Worm (Caenorhabditis elegans) whole organism, L3 larva: Measurements from ENCODE around the gene str-47.

ENCODE experiments used
- ceh-82 ChIP-seq: fragments of 150-350 bp; optimal IDR thresholded peaks from 2 replicates; lab custom pipeline; 2014; ENCODE audit warnings: missing biosample characterization, missing genetic modification characterization
- nhr-11 ChIP-seq: fragments of 150-350 bp; optimal IDR thresholded peaks from 2 replicates; lab custom pipeline; 2014; ENCODE audit warnings: missing biosample characterization, missing genetic modification characterization
- nhr-23 ChIP-seq: fragments of 150-350 bp; optimal IDR thresholded peaks from 2 replicates; lab custom pipeline; 2014; ENCODE audit warnings: missing biosample characterization, missing genetic modification reagents, missing genetic modification characterization
- nhr-77 ChIP-seq: fragments of 150-350 bp; optimal IDR thresholded peaks from 2 replicates; lab custom pipeline; 2014; ENCODE audit warnings: missing biosample characterization, missing genetic modification characterization
- sea-2 ChIP-seq: fragments of 150-350 bp; sonication (generic microtip); optimal IDR thresholded peaks from 4 replicates; lab custom pipeline; 2014; ENCODE audit warnings: missing biosample characterization, missing genetic modification reagents, missing genetic modification characterization
- snpc-4 ChIP-seq: fragments of 150-350 bp; optimal IDR thresholded peaks from 2 replicates; lab custom pipeline; 2014; ENCODE audit warnings: missing biosample characterization, missing genetic modification characterization

The str-47 gene

DNA sequence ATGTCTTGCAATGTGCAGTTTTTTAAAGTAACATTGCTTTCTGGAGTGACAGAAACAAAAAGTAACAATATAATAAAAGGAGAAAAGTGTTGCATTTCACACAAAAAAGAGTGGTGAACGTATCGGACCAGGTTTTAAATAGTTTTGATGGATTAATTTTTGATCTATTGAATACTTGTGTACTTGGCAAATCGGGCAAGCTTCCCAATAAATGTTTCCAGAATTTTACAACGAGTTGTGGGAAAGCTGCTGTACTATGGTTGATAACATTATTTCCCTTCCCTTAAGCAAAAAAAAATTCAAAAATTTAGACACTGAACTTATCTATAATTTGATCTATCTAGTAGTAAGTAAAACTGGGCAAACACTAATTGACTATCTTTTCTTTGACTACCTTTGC, 47.8 kb downstream of the str-47 start, which contains the start of gene C12D5.10:
TSS of gene C12D5.10 (minus strand) at position 101 of the 400 bp plus-strand sequence.
- no peak for TF ChIP-seq snpc-4
- no peak for TF ChIP-seq nhr-23 (tag; lab: Kevin White, UChicago)
- no peak for TF ChIP-seq sea-2 (GFP tag; lab: Kevin White, UChicago)
- no peak for TF ChIP-seq nhr-77 (tag; lab: Kevin White, UChicago)
- TF ChIP-seq ceh-82 (tag; lab: Kevin White, UChicago): no peak
- no peak for TF ChIP-seq nhr-11 (tag; lab: Kevin White, UChicago)
- TF ChIP-seq, all 47 proteins: peak for 0
